Worm (Caenorhabditis elegans) whole organism, early embryonic: ENCODE measurements around the gene F32E10.5.

Experiments
- B0310.2 ChIP-seq: sonication (generic microtip); optimal IDR thresholded peaks from 2 replicates; lab custom pipeline; 2016; ENCODE audit warnings: mild to moderate bottlenecking, missing genetic modification characterization, missing compliant biosample characterization
- F13C5.2 ChIP-seq: sonication (generic microtip); optimal IDR thresholded peaks from 2 replicates; lab custom pipeline; 2017; ENCODE audit warnings: mild to moderate bottlenecking, missing genetic modification characterization, inconsistent platforms, missing compliant biosample characterization
- aly-1 ChIP-seq: sonication (generic microtip); optimal IDR thresholded peaks from 2 replicates; lab custom pipeline; 2016; ENCODE audit warnings: missing genetic modification characterization, missing compliant biosample characterization
- ama-1 ChIP-seq: fragments of 150-350 bp; optimal IDR thresholded peaks from 2 replicates; lab custom pipeline; 2014
- ceh-13 ChIP-seq: fragments of 200-800 bp; sonication (Bioruptor generic); optimal IDR thresholded peaks from 2 replicates; lab custom pipeline; 2018; ENCODE audit warnings: mild to moderate bottlenecking, missing genetic modification characterization, missing compliant biosample characterization
- ceh-36 ChIP-seq: sonication (generic microtip); optimal IDR thresholded peaks from 2 replicates; lab custom pipeline; 2016; ENCODE audit warnings: missing genetic modification characterization, inconsistent platforms, missing compliant biosample characterization
- ets-7 ChIP-seq: sonication (generic microtip); optimal IDR thresholded peaks from 2 replicates; lab custom pipeline; 2016; ENCODE audit warnings: missing genotype, missing genetic modification characterization, missing compliant biosample characterization
- flt-1 ChIP-seq: fragments of 200-800 bp; sonication (Bioruptor generic); IDR thresholded peaks from 2 replicates; pipeline ENCODE4 v1.3.6; 2022; ENCODE audit warnings: missing genetic modification characterization, missing compliant biosample characterization
- hmbx-1 ChIP-seq: sonication (generic microtip); optimal IDR thresholded peaks from 2 replicates; lab custom pipeline; 2016; ENCODE audit warnings: mild to moderate bottlenecking, missing genetic modification characterization, missing compliant biosample characterization
- hmg-4 ChIP-seq: fragments of 200-800 bp; sonication (Bioruptor generic); optimal IDR thresholded peaks from 2 replicates; lab custom pipeline; 2018; ENCODE audit warnings: mild to moderate bottlenecking, missing genetic modification characterization, missing compliant biosample characterization
- hnd-1 ChIP-seq: sonication (generic microtip); optimal IDR thresholded peaks from 2 replicates; lab custom pipeline; 2016; ENCODE audit warnings: missing genetic modification characterization, missing compliant biosample characterization
- pes-1 ChIP-seq: fragments of 200-800 bp; sonication (Bioruptor generic); IDR thresholded peaks from 2 replicates; pipeline ENCODE4 v1.3.6; 2022; ENCODE audit warnings: missing genetic modification reagents, missing genetic modification characterization, missing compliant biosample characterization
- sea-1 ChIP-seq: fragments of 200-800 bp; sonication (Bioruptor generic); conservative IDR thresholded peaks from 2 replicates; pipeline ENCODE4 v1.3.6; 2022; ENCODE audit warnings: missing genetic modification characterization, missing compliant biosample characterization
- tbx-11 ChIP-seq: fragments of 200-800 bp; sonication (Bioruptor generic); IDR thresholded peaks from 2 replicates; pipeline ENCODE4 v1.3.6; 2022; ENCODE audit warnings: missing genetic modification characterization, missing compliant biosample characterization
- tbx-37 ChIP-seq: fragments of 200-800 bp; sonication (Bioruptor generic); conservative IDR thresholded peaks from 2 replicates; pipeline ENCODE4 v1.3.6; 2022; ENCODE audit warnings: missing genetic modification reagents, missing genetic modification characterization, missing compliant biosample characterization
- tra-4 ChIP-seq: sonication (generic microtip); optimal IDR thresholded peaks from 2 replicates; lab custom pipeline; 2017; ENCODE audit warnings: missing genetic modification characterization, missing compliant biosample characterization

The F32E10.5 gene

DNA sequence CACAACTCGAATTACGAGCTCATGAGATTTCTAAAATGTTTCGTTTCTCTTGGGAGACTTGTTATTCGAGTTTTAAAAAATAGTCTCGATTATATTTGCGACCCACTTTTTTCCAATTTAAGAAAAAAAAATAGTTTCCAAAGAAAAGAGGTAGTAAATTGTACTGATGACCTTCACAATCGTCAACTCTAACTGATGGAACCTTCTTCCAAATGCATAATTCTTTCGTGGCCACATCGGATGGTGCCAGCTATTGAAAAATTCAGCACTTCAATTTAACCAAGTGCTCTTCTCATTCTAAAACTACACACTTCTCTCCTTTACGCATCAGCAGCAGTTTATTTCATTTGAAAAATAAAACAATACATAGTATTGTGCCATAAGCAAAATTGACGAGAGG, 34.5 kb downstream of the F32E10.5 start:
- TF ChIP-seq tbx-37 (GFP tag; lab: Robert Waterston, UW) = no peak
- no peak for TF ChIP-seq hnd-1 (tag; lab: Kevin White, UChicago)
- TF ChIP-seq ets-7 (tag; lab: Kevin White, UChicago) = no peak
- no peak for TF ChIP-seq hmbx-1 (tag; lab: Kevin White, UChicago)

DNA sequence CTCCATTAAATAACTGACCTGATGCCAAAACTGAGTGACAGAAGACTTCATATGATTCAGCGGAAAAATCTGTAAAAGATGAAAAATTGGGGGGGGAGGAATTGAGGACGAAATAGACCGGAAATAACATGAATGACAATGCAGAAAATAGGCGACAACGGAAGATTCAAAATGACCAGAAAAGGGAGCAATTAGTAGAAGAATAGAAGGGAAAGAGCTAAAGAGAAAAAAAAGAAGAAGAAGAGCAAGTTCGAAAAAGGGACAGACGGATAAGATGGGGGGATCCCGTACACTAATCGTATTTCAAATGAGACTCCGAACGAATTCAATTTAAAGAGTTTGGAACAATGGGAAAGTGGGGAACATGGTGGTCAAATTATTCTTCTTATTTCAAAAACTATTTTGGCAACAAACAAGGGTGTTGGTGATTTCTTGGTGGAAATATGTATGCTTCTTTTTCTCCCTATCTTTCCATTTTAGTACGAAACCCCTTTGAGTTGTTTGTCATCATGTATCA, 35.6 kb downstream of the F32E10.5 start, which contains the start of gene R05G6.10:
TSS of gene R05G6.10 (minus strand) at position 51 of the 517 bp plus-strand sequence.
- TF ChIP-seq hmg-4 (GFP tag; lab: Kevin White, UChicago) = no peak
- TF ChIP-seq tra-4 = no peak
- no peak for TF ChIP-seq hnd-1 (tag; lab: Kevin White, UChicago)
- no peak for TF ChIP-seq flt-1 (GFP tag; lab: Robert Waterston, UW)
- no peak for TF ChIP-seq pes-1
- no peak for TF ChIP-seq hmbx-1 (tag; lab: Kevin White, UChicago)
- TF ChIP-seq ceh-36 (tag; lab: Kevin White, UChicago) = no peak
- no peak for TF ChIP-seq ama-1
- TF ChIP-seq ceh-13 (GFP tag; lab: Kevin White, UChicago) = no peak
- no peak for TF ChIP-seq aly-1 (tag; lab: Kevin White, UChicago)

DNA sequence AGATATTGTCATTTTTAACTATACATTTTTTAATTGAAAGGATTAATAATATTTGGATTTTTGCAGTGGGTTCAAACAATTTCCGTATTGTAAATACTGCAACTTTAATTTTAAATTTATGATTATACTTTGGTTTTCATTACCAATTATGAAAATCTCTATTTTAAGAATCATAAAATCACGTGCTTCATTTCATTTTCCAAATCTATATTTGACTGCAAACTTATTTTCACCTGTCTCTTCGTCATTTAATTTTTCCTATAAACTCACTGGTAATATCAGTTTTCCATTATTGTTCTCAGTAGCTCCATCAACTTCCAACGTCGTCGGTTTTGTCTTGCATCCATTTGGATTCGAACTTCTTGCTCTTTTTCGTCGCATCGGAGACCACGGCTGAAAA, 45.8 kb downstream of the F32E10.5 start, which contains the start of gene R05G6.1:
TSS of gene R05G6.1 (plus strand) at position 301 of the 400 bp plus-strand sequence.
- TF ChIP-seq tbx-11 (no peak), tra-4 (no peak), aly-1 (tag; lab: Kevin White, UChicago) (no peak), ets-7 (tag; lab: Kevin White, UChicago) (no peak)

DNA sequence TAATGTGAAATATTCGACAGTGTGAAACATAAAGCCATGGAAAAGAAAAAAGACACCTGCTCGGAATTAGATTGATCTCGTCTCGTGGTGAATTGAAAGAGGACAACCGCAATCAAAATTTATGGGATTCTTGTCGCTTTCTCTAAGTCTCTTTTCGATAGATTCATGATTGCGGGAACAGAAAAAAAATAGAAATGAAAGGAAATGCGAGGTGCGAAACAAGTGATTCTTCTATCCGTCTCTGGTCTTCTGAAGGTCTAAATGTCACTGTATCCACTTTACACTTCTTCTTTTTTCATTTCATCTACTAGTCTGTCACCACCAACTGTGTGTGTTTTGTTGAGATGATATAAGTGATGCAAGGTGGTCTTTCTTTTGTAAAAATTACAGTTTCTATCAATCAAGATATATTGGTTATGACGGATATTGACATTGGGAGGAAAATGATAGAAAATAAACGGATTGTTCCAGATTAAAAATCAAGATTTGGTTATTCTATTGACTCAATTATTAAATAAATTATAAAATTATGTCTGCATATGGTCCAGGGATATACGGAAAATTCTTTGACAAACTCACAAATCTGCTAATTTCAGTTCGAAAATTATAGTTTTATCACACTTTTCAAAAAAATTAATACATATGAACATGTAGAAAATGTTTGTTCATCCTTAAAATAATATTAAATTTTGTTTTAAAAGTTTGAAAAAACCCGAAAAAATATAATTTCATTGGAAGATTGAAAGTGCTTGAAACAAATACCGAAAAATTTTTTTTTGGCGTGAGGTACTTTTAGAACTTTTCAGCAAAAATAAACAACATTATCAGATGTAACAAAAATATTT, 47.7 kb downstream of the F32E10.5 start:
- TF ChIP-seq pes-1 (no peak), sea-1 (GFP tag; lab: Robert Waterston, UW) (no peak), F13C5.2 (tag; lab: Kevin White, UChicago) (no peak), tbx-37 (GFP tag; lab: Robert Waterston, UW) (no peak), tra-4 (no peak), ceh-36 (tag; lab: Kevin White, UChicago) (no peak), ets-7 (tag; lab: Kevin White, UChicago) (no peak), B0310.2 (tag; lab: Kevin White, UChicago) (no peak), flt-1 (GFP tag; lab: Robert Waterston, UW) (no peak), hmbx-1 (tag; lab: Kevin White, UChicago) (no peak), aly-1 (tag; lab: Kevin White, UChicago) (no peak)
